Worm (Caenorhabditis elegans) whole organism, L4/young adult: ENCODE results near the gene cyb-1.
A peak's percentile ranks its signal among the peaks of the same experiment; 100 is the strongest.

ENCODE experiments used
- W03F9.2 ChIP-seq: fragments of 150-350 bp; optimal IDR thresholded peaks from 2 replicates; lab custom pipeline; 2014; ENCODE audit warnings: missing biosample characterization, missing genetic modification characterization
- dao-5 ChIP-seq: sonication (generic microtip); optimal IDR thresholded peaks from 2 replicates; lab custom pipeline; 2016; ENCODE audit warnings: missing genotype, missing genetic modification characterization, moderate library complexity, missing compliant biosample characterization
- him-1 ChIP-seq: sonication (generic microtip); optimal IDR thresholded peaks from 2 replicates; lab custom pipeline; 2016; ENCODE audit warnings: missing genotype, missing genetic modification reagents, missing genetic modification characterization, missing compliant biosample characterization

The cyb-1 gene

ce11 chrIV:10761344-10761743 lies 26.3 kb downstream of the cyb-1 start, which contains the start of gene ugt-54:
TSS of gene ugt-54 (plus strand) at chrIV:10761698.
- TF ChIP-seq W03F9.2 (tag; lab: Kevin White, UChicago) (no peak), dao-5 (tag; lab: Kevin White, UChicago) (no peak)

DNA sequence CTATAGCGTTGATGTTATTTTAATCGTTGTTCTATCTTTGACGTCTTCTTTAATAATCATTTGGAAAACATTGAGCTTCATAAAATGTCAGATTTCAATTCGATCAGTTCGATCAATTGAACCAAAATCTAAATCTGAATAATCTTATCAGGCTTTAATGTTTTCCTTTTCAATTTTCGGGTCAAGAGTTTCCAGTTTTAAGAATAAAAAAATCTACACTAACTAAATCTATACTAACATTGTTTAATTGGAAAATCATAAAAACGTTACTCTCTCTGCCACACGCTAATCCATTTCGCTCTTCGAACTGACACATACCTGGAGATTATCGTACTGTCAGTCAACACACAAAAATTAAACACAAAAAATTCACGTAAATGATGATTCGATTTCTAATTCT lies 29.2 kb downstream of the cyb-1 start, which contains the start of gene T25B9.11:
T25B9.11 (plus strand) TSS at position 301 of the 400 bp plus-strand sequence.
- TF ChIP-seq dao-5 (tag; lab: Kevin White, UChicago), result no peak
- no peak for TF ChIP-seq him-1 (tag; lab: Kevin White, UChicago)
- no peak for TF ChIP-seq W03F9.2 (tag; lab: Kevin White, UChicago)

DNA sequence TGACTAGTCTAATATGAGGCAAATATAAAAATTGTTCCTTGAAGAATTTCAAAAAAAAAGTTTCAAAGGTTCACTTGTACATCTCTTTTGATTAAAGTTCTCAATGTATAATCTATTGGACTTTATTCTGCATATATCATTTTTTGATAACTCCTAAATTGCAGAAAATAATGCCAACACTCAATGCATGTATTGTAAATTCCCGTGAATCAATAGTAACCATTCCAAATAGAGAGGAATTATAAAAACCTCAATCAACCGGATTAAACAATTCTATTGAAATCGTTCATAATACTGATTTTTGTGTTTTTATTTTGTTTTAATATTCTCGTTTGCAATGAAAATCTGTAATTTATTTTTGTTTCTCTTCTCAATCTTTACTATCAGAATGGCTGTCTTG lies 30.0 kb downstream of the cyb-1 start, which contains the start of gene T25B9.12:
T25B9.12 (plus strand) TSS at position 301 of the 400 bp plus-strand sequence.
- no peak for TF ChIP-seq dao-5 (tag; lab: Kevin White, UChicago)

- no peak for TF ChIP-seq him-1 (tag; lab: Kevin White, UChicago)
- peak; percentile 71 for TF ChIP-seq W03F9.2 (tag; lab: Kevin White, UChicago)
Observed at ce11 chrIV:10766071-10766470, 31.1 kb downstream of the cyb-1 start.

DNA sequence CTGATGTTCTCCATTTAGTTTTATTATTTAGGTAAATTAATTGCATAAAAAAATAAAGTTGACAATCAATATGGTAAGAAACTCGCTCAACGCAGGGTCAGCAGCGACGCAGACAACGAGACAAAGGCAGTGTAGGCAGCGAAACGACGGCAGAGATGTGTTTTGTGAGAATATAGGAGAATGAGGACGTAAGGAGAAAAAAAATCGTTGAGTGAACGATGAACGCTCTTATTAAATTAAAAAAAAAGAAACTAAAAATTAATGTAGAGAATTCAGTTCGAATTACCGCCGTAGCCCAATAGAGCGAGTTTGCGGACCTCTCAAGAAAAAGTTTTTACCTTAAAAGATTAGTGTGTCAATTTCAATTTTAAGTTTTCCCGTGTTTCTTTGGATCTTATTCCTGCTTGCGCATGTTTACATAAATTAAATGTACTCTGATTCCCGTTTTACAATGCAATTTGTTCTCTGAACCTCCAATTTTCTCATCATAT lies 33.2 kb downstream of the cyb-1 start, which contains the start of gene T25B9.8:
T25B9.8 (minus strand) TSS at position 51 of the 491 bp plus-strand sequence.
- TF ChIP-seq dao-5 (tag; lab: Kevin White, UChicago), result no peak
- TF ChIP-seq W03F9.2 (tag; lab: Kevin White, UChicago), result no peak
- TF ChIP-seq him-1 (tag; lab: Kevin White, UChicago), result no peak

- TF ChIP-seq W03F9.2 (tag; lab: Kevin White, UChicago), result no peak
Observed at ce11 chrIV:10769353-10769752, 34.3 kb downstream of the cyb-1 start, which contains the start of gene T25B9.9. TSS of gene T25B9.9 (plus strand) at chrIV:10769653.

DNA sequence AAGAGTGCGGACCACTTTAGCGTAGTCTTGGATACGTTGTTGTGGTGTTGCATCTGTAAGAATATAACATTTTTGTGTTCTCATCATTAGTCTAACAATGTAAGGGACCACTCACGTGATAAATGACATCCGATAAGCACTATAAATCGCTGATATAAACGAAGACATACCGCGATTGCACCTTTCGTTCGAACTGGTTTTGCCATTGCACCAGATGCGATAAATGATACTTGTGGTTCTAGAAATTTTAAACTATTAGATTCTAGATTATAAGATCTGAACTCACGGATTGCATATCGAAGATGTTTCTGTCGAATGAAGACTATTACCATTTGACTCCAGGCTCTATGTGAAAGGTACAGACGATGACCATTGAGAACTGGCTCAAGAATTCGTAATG lies 36.3 kb downstream of the cyb-1 start:
- TF ChIP-seq W03F9.2 (tag; lab: Kevin White, UChicago), result no peak
- no peak for TF ChIP-seq dao-5 (tag; lab: Kevin White, UChicago)
- no peak for TF ChIP-seq him-1 (tag; lab: Kevin White, UChicago)

ce11 chrIV:10773811-10774210 lies 38.8 kb downstream of the cyb-1 start, which contains the start of gene inpp-1:
TSS of gene inpp-1 (minus strand) at chrIV:10773911.
- TF ChIP-seq W03F9.2 (tag; lab: Kevin White, UChicago) (no peak), dao-5 (tag; lab: Kevin White, UChicago) (no peak)

- no peak for TF ChIP-seq W03F9.2 (tag; lab: Kevin White, UChicago)
- no peak for TF ChIP-seq him-1 (tag; lab: Kevin White, UChicago)
- TF ChIP-seq dao-5 (tag; lab: Kevin White, UChicago), result no peak
Observed at ce11 chrIV:10777076-10777475, 42.1 kb downstream of the cyb-1 start.

DNA sequence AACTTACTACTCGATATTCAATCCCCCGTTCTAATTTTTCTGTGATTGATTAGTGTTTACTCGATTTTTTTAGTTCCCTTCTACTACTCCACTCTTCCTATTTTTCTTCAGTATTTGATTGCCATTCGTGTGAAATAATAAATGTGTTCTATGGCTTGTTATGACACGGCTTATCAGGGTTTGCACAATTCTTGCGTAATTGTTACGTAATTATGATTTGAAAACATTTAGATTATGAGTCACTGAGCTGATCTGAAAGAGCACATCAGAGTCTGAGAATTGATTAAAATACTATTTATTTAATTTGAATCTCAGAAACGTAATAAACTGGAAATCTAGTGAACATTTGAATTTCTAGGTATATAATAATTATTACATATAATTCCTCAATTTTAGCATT lies 42.6 kb downstream of the cyb-1 start:
- TF ChIP-seq W03F9.2 (tag; lab: Kevin White, UChicago), result no peak
- no peak for TF ChIP-seq him-1 (tag; lab: Kevin White, UChicago)
- no peak for TF ChIP-seq dao-5 (tag; lab: Kevin White, UChicago)

DNA sequence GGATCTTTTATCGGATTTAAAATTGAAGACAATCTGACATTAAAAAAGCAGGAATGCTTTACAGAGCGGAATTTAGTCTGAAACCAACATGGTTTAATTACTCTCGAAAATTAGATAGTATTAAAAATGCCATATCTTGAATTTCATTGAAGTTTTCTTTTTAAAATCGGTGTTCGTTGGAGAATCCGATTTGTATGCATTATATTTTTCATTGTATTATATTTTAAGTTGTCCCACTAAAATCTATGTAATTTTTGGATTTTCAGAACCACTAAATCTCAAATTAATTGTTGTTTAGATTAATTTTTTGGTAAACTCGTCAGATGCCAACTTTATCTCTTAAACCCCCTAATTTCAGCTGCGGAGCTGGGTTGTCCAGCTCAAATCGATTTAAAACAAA lies 43.6 kb downstream of the cyb-1 start:
- TF ChIP-seq W03F9.2 (tag; lab: Kevin White, UChicago), result no peak
- no peak for TF ChIP-seq dao-5 (tag; lab: Kevin White, UChicago)
- TF ChIP-seq him-1 (tag; lab: Kevin White, UChicago), result no peak

DNA sequence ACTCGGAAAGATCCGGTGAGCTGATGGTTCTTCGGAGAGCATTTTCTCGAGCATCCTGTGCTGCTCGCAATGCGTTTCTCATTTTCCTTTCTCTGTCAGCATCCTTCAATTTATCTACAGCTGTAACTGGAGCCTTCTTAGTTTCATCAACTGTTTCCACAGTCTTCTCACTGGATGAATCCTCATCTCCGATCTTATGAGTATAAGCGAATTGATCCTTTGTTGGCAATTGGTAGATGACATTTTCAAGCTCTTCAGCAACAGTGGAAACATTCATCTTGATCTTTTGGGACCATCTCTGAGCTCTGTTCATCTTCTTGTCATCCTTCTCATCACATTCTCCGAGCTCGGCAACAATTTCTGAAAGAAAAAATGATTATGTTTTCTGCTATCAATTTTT lies 44.3 kb downstream of the cyb-1 start:
- TF ChIP-seq dao-5 (tag; lab: Kevin White, UChicago), result no peak
- TF ChIP-seq him-1 (tag; lab: Kevin White, UChicago), result no peak
- no peak for TF ChIP-seq W03F9.2 (tag; lab: Kevin White, UChicago)

DNA sequence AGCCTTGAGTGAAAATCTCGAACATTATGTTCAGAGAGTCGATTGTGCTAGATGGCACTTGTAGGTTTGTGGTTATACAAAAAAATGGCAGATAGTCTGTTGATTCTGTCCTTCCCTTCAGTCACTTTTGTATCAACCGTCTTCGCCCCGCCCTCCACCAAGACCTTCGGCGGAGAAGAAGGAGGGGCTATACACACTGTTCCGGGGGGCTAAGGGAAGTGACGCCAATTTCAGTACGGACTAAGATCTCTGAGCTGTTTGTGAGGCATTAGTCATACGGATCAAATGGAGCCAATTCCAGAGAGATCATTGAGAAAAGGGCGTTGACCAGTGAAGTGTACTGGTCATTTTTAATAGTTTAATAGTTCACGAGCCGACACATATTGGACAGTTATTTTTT lies 45.6 kb downstream of the cyb-1 start, which contains the start of gene swt-3:
swt-3 (minus strand) TSS at position 101 of the 400 bp plus-strand sequence.
- no peak for TF ChIP-seq him-1 (tag; lab: Kevin White, UChicago)
- TF ChIP-seq dao-5 (tag; lab: Kevin White, UChicago), result no peak
- TF ChIP-seq W03F9.2 (tag; lab: Kevin White, UChicago), result no peak

- TF ChIP-seq dao-5 (tag; lab: Kevin White, UChicago), result no peak
- no peak for TF ChIP-seq W03F9.2 (tag; lab: Kevin White, UChicago)
- no peak for TF ChIP-seq him-1 (tag; lab: Kevin White, UChicago)
Observed at ce11 chrIV:10781346-10781745, 46.3 kb downstream of the cyb-1 start.
